Fruit fly (Drosophila melanogaster): ENCODE measurements around the gene CG33986.

The CG33986 gene

DNA sequence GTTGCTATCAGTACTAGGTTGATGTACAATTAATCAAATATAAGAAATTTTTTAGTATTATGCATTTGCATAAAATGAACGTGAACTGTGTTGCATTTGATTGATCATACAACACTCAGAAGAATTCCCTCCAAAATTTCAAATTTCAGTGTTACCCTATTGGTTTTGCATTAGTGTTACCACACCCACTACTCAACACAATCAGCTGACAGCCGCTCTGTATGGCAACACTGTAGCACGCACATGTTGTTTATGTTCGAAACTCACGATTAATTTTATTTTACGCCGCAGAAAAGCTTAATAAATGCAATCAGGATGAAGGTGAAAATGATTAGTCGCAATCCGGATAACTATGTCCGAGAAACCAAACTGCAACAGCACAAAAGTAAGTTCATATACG, 26.3 kb downstream of the CG33986 start, which contains the start of gene CG7275:
CG7275 (plus strand) TSS at position 215 of the 400 bp plus-strand sequence.
- no peak for TF ChIP-seq Myc (optimal IDR thresholded peaks at IDR 0.05)
- TF ChIP-seq ttk (optimal IDR thresholded peaks at IDR 0.05): no peak
- no peak for TF ChIP-seq Sin3A (optimal IDR thresholded peaks at IDR 0.05)
- TF ChIP-seq psq (optimal IDR thresholded peaks at IDR 0.05): no peak
- no peak for TF ChIP-seq insv (optimal IDR thresholded peaks at IDR 0.05)

- TF ChIP-seq Myc (optimal IDR thresholded peaks at IDR 0.05) (no peak), psq (optimal IDR thresholded peaks at IDR 0.05) (no peak), insv (optimal IDR thresholded peaks at IDR 0.05) (no peak), Sin3A (optimal IDR thresholded peaks at IDR 0.05) (no peak), ttk (optimal IDR thresholded peaks at IDR 0.05) (no peak), h (optimal IDR thresholded peaks at IDR 0.05) (no peak)
Measured at dm6 chr3L:15497902-15498301, 27.2 kb downstream of the CG33986 start, which contains the start of gene CG7276. CG7276 (plus strand) TSS chr3L:15498202.

DNA sequence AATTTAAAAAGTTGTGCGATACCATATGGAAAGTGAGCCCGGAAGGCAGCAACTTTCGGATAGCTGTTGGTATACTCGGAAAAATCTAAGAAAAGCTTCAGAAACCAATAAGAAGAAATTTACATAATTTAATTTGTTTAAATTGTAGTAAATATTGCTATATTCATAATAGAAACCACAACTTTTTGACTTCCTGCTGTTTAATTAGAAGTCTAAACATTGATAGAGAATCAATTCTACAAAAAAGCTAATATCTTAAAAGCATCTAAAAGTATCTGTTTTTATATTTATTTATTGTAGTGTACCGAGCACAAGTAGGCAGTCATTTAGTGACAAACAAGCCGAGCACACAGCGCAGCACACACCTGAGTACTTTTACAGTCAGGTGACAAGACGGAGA, 28.8 kb downstream of the CG33986 start, which contains the start of gene CG13455:
CG13455 (plus strand) TSS at position 301 of the 400 bp plus-strand sequence.
- TF ChIP-seq Myc (optimal IDR thresholded peaks at IDR 0.05) (no peak), ttk (optimal IDR thresholded peaks at IDR 0.05) (no peak), psq (optimal IDR thresholded peaks at IDR 0.05) (no peak), Sin3A (optimal IDR thresholded peaks at IDR 0.05) (no peak)

- no peak for TF ChIP-seq ttk (optimal IDR thresholded peaks at IDR 0.05)
- TF ChIP-seq h (optimal IDR thresholded peaks at IDR 0.05): no peak
- no peak for TF ChIP-seq Myc (optimal IDR thresholded peaks at IDR 0.05)
- TF ChIP-seq Sin3A (optimal IDR thresholded peaks at IDR 0.05): no peak
- TF ChIP-seq psq (optimal IDR thresholded peaks at IDR 0.05): no peak
- no peak for TF ChIP-seq insv (optimal IDR thresholded peaks at IDR 0.05)
Measured at dm6 chr3L:15495449-15495848, 29.6 kb downstream of the CG33986 start, which contains the start of gene CG12355. CG12355 (minus strand) TSS chr3L:15495549.

dm6 chr3L:15494599-15495271, 30.3 kb downstream of the CG33986 start:
- TF ChIP-seq Myc (optimal IDR thresholded peaks at IDR 0.05): no peak
- TF ChIP-seq insv (optimal IDR thresholded peaks at IDR 0.05): no peak
- TF ChIP-seq Sin3A (optimal IDR thresholded peaks at IDR 0.05): no peak
- no peak for TF ChIP-seq psq (optimal IDR thresholded peaks at IDR 0.05)
- no peak for TF ChIP-seq h (optimal IDR thresholded peaks at IDR 0.05)
- no peak for TF ChIP-seq ttk (optimal IDR thresholded peaks at IDR 0.05)

dm6 chr3L:15493886-15494598, 31.0 kb downstream of the CG33986 start:
- TF ChIP-seq ttk (optimal IDR thresholded peaks at IDR 0.05) (no peak), psq (optimal IDR thresholded peaks at IDR 0.05) (no peak), Sin3A (optimal IDR thresholded peaks at IDR 0.05) (no peak), insv (optimal IDR thresholded peaks at IDR 0.05) (no peak), Myc (optimal IDR thresholded peaks at IDR 0.05) (no peak), h (optimal IDR thresholded peaks at IDR 0.05) (no peak)

DNA sequence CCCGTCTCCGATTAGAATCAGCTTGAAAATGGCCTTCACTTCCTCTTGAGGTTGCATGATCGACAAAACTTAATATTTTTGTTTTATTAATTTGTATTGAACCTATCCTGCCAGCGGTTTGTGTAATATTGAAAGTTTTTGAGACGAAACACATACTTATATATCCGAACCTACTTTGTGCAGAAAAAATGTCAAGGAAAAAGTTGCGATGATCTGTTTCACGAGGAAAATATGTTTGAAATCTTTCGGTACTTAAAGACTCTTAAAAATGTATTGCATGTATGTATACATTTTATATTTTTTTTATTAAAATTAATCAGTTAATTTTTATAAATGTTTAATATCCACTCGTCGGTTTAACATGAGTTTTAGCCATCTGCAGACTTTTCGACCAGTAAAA, 39.8 kb downstream of the CG33986 start, which contains the start of gene Ran-like:
Ran-like (minus strand) TSS at position 101 of the 400 bp plus-strand sequence.
- TF ChIP-seq Myc (optimal IDR thresholded peaks at IDR 0.05) (no peak), insv (optimal IDR thresholded peaks at IDR 0.05) (no peak), Sin3A (optimal IDR thresholded peaks at IDR 0.05) (no peak), psq (optimal IDR thresholded peaks at IDR 0.05) (no peak), ttk (optimal IDR thresholded peaks at IDR 0.05) (no peak), h (optimal IDR thresholded peaks at IDR 0.05) (no peak)
